Fruit fly (Drosophila melanogaster) whole organism: ENCODE data around the gene CG17687.

Experiments used
- EcR ChIP-seq, 2 experiments: fragments of >200 bp; optimal IDR thresholded peaks; 2 replicates each; lab custom pipeline; 2017; ENCODE audit warnings: missing biosample characterization in 2 of 2, missing genetic modification characterization in 2 of 2, missing genetic modification reagents in 2 of 2
- pan ChIP-seq: fragments of >200 bp; optimal IDR thresholded peaks from 2 replicates; lab custom pipeline; 2017
- psq ChIP-seq: fragments of >200 bp; optimal IDR thresholded peaks from 2 replicates; lab custom pipeline; 2017
- usp ChIP-seq: fragments of >200 bp; optimal IDR thresholded peaks from 2 replicates; lab custom pipeline; 2017; ENCODE audit warnings: missing biosample characterization, missing genetic modification characterization, mixed read lengths

DNA sequence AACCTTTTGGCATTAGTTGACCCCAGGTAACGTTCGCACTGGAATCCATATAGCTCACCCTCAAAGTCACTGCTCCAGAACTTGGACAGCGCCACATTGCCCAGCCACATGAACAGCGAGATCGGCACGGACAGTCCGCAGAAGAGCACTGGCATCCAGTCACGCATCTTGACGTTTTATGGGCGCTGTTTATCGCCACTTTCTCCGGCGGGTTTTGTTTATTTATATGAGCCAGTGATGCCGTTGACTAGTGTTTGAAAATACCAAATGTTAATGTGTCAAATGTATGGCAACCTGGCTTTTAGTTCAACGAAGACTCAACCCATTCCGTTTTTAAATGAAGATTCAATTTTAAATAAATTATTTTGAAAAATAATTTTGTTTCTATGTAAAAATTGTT lies 38.8 kb downstream of the CG17687 start, which contains the start of gene CG10171:
- TF ChIP-seq pan (lab: Kevin White, UChicago) (no peak), EcR (GFP tag; optimal IDR thresholded peaks at IDR 0.05; lab: Kevin White, UChicago) (no peak), psq (lab: Kevin White, UChicago) (no peak), usp (no peak)
